Worm (Caenorhabditis elegans) whole organism, L4 larva: ENCODE data around the gene vha-11.

ENCODE experiments used
- cey-2 ChIP-seq: sonication (generic microtip); optimal IDR thresholded peaks from 3 replicates; lab custom pipeline; 2017; ENCODE audit warnings: missing genetic modification characterization, mild to moderate bottlenecking, missing compliant biosample characterization, antibody characterized with exemption, borderline replicate concordance; ENCODE audit not compliant: insufficient read depth
- daf-12 ChIP-seq: fragments of 150-350 bp; optimal IDR thresholded peaks from 2 replicates; lab custom pipeline; 2014; ENCODE audit warnings: missing biosample characterization, missing genetic modification reagents, missing genetic modification characterization
- nhr-77 ChIP-seq: fragments of 150-350 bp; optimal IDR thresholded peaks from 2 replicates; lab custom pipeline; 2014; ENCODE audit warnings: missing biosample characterization, missing genetic modification characterization
- php-3 ChIP-seq: fragments of 200-800 bp; sonication (Bioruptor generic); IDR thresholded peaks from 2 replicates; pipeline ENCODE4 v1.3.6; 2022; ENCODE audit warnings: missing genetic modification reagents, missing genetic modification characterization, missing compliant biosample characterization
- snpc-1.2 ChIP-seq: fragments of 200-800 bp; sonication (Bioruptor generic); IDR thresholded peaks from 2 replicates; pipeline ENCODE4 v1.3.6; 2022; ENCODE audit warnings: missing genetic modification reagents, missing genetic modification characterization, missing compliant biosample characterization
- zag-1 ChIP-seq: fragments of 150-350 bp; optimal IDR thresholded peaks from 2 replicates; lab custom pipeline; 2014; ENCODE audit warnings: missing biosample characterization, missing genetic modification characterization
- zfp-2 ChIP-seq: sonication (generic microtip); optimal IDR thresholded peaks from 2 replicates; lab custom pipeline; 2016; ENCODE audit warnings: mild to moderate bottlenecking, missing genetic modification characterization, missing compliant biosample characterization
- ztf-11 ChIP-seq: fragments of 150-350 bp; optimal IDR thresholded peaks from 2 replicates; lab custom pipeline; 2014; ENCODE audit warnings: missing biosample characterization, missing genetic modification characterization

ce11 chrIV:2284462-2285047 lies 29.8 kb downstream of the vha-11 start:
- TF ChIP-seq daf-12 (tag; lab: Kevin White, UChicago) (no peak), nhr-77 (tag; lab: Kevin White, UChicago) (peak; percentile 41), zfp-2 (tag; lab: Kevin White, UChicago) (no peak), snpc-1.2 (GFP tag; lab: Robert Waterston, UW) (no peak), ztf-11 (no peak), cey-2 (tag; lab: Kevin White, UChicago) (no peak), php-3 (0 out of 2 replicates have a peak, but pooled peaks have one; percentile 25), zag-1 (tag; lab: Kevin White, UChicago) (no peak)
